Worm (Caenorhabditis elegans): ENCODE data around the gene txt-5.

- TF ChIP-seq ztf-29 (GFP tag; IDR thresholded peaks at IDR 0.05) (no peak), klf-2 (GFP tag; conservative IDR thresholded peaks at IDR 0.05) (no peak), flt-1 (GFP tag; IDR thresholded peaks at IDR 0.05) (no peak)
Measured at ce11 chrV:7870707-7871106, 33.8 kb upstream of the txt-5 start, which contains the start of gene nipi-4.
